Worm (Caenorhabditis elegans): ENCODE measurements around the gene dhs-24.

- no peak for TF ChIP-seq ama-1 (optimal IDR thresholded peaks at IDR 0.05)
- TF ChIP-seq fkh-10 (GFP tag; optimal IDR thresholded peaks at IDR 0.05) = no peak
- no peak for TF ChIP-seq pha-4 (tag; optimal IDR thresholded peaks at IDR 0.05)
- no peak for TF ChIP-seq unc-86 (tag; optimal IDR thresholded peaks at IDR 0.05)
- no peak for TF ChIP-seq tbx-2 (tag; optimal IDR thresholded peaks at IDR 0.05)
- TF ChIP-seq unc-3 (GFP tag; conservative IDR thresholded peaks at IDR 0.05) = no peak
- TF ChIP-seq unc-3 (tag; optimal IDR thresholded peaks at IDR 0.05) = no peak
- no peak for TF ChIP-seq pat-9 (tag; optimal IDR thresholded peaks at IDR 0.05)
- TF ChIP-seq elt-4 (tag; optimal IDR thresholded peaks at IDR 0.05) = no peak
- TF ChIP-seq nfya-1 (tag; optimal IDR thresholded peaks at IDR 0.05) = no peak
Observed at ce11 chrV:19994665-19995064, 48.2 kb upstream of the dhs-24 start.

Data from whole organism, late embryonic.